Worm (Caenorhabditis elegans) whole organism, L1 larva: ENCODE data around the gene T14B4.1.

Source experiments
- F16B12.6 ChIP-seq: fragments of 150-350 bp; optimal IDR thresholded peaks from 2 replicates; lab custom pipeline; 2014; ENCODE audit warnings: missing biosample characterization, missing genetic modification characterization
- Y116A8C.19 ChIP-seq: sonication (generic microtip); optimal IDR thresholded peaks from 2 replicates; lab custom pipeline; 2016; ENCODE audit warnings: missing compliant biosample characterization, missing genetic modification characterization, borderline replicate concordance
- aha-1 ChIP-seq: fragments of 150-350 bp; optimal IDR thresholded peaks from 2 replicates; lab custom pipeline; 2014; ENCODE audit warnings: missing biosample characterization, missing genetic modification characterization
- aly-2 ChIP-seq: fragments of 150-350 bp; optimal IDR thresholded peaks from 2 replicates; lab custom pipeline; 2014; ENCODE audit warnings: missing biosample characterization, missing genetic modification characterization
- ama-1 ChIP-seq: fragments of 150-350 bp; optimal IDR thresholded peaks from 2 replicates; lab custom pipeline; 2014
- blmp-1 ChIP-seq: fragments of 150-350 bp; optimal IDR thresholded peaks from 2 replicates; lab custom pipeline; 2014; ENCODE audit warnings: missing biosample characterization, missing genetic modification characterization
- ceh-63 ChIP-seq: fragments of 200-800 bp; sonication (Bioruptor generic); optimal IDR thresholded peaks from 2 replicates; lab custom pipeline; 2018; ENCODE audit warnings: mild to moderate bottlenecking, missing genetic modification characterization, missing compliant biosample characterization
- ceh-8 ChIP-seq: fragments of 200-800 bp; sonication (Bioruptor generic); optimal IDR thresholded peaks from 2 replicates; lab custom pipeline; 2018; ENCODE audit warnings: mild to moderate bottlenecking, missing genetic modification characterization, moderate library complexity, missing compliant biosample characterization
- ceh-82 ChIP-seq, 3 experiments: fragments of 150-350 bp in 1 of 3; sonication (generic microtip) in 2 of 3; optimal IDR thresholded peaks; 2 replicates each; lab custom pipeline; 2014 to 2017; ENCODE audit warnings: missing biosample characterization in 3 of 3, missing genetic modification characterization in 3 of 3
- ceh-88 ChIP-seq: fragments of 200-800 bp; sonication (Bioruptor generic); IDR thresholded peaks from 2 replicates; pipeline ENCODE4 v1.3.6; 2022; ENCODE audit warnings: missing genetic modification characterization, missing compliant biosample characterization
- ceh-90 ChIP-seq: sonication (generic microtip); optimal IDR thresholded peaks from 2 replicates; lab custom pipeline; 2016; ENCODE audit warnings: missing genetic modification characterization, missing compliant biosample characterization
- ces-1 ChIP-seq: fragments of 150-350 bp; optimal IDR thresholded peaks from 2 replicates; lab custom pipeline; 2014; ENCODE audit warnings: missing biosample characterization, missing genetic modification reagents, missing genetic modification characterization
- dpl-1 ChIP-seq, 3 experiments: fragments of 150-350 bp in 2 of 3; sonication (generic microtip) in 1 of 3; optimal IDR thresholded peaks; 2 replicates each; lab custom pipeline; 2014 to 2017; ENCODE audit warnings: missing biosample characterization in 3 of 3, missing genetic modification characterization in 3 of 3, missing genetic modification reagents in 3 of 3
- dsc-1 ChIP-seq: sonication (generic microtip); optimal IDR thresholded peaks from 2 replicates; lab custom pipeline; 2016; ENCODE audit warnings: mild to moderate bottlenecking, missing genetic modification characterization, missing compliant biosample characterization
- egl-13 ChIP-seq: sonication (generic microtip); optimal IDR thresholded peaks from 2 replicates; lab custom pipeline; 2016; ENCODE audit warnings: missing genotype, missing genetic modification reagents, missing genetic modification characterization, missing compliant biosample characterization
- ets-5 ChIP-seq: fragments of 200-800 bp; sonication (Bioruptor generic); IDR thresholded peaks from 2 replicates; pipeline ENCODE4 v1.3.6; 2022; ENCODE audit warnings: missing genetic modification characterization, missing compliant biosample characterization
- fos-1 ChIP-seq: fragments of 150-350 bp; optimal IDR thresholded peaks from 2 replicates; lab custom pipeline; 2014; ENCODE audit warnings: missing biosample characterization, missing genetic modification characterization
- hlh-17 ChIP-seq: fragments of 200-800 bp; sonication (Bioruptor generic); optimal IDR thresholded peaks from 2 replicates; lab custom pipeline; 2018; ENCODE audit warnings: missing genetic modification characterization, mild to moderate bottlenecking, missing compliant biosample characterization, moderate library complexity, borderline replicate concordance
- hlh-4 ChIP-seq: sonication (generic microtip); optimal IDR thresholded peaks from 2 replicates; lab custom pipeline; 2016; ENCODE audit warnings: mild to moderate bottlenecking, missing genetic modification characterization, missing compliant biosample characterization
- irx-1 ChIP-seq: sonication (generic microtip); optimal IDR thresholded peaks from 2 replicates; lab custom pipeline; 2016; ENCODE audit warnings: missing genetic modification characterization, missing compliant biosample characterization
- isw-1 ChIP-seq: fragments of 200-800 bp; sonication (Bioruptor generic); IDR thresholded peaks from 2 replicates; pipeline ENCODE4 v1.3.6; 2022; ENCODE audit warnings: missing genetic modification characterization, missing compliant biosample characterization
- lin-13 ChIP-seq: fragments of 150-350 bp; optimal IDR thresholded peaks from 2 replicates; lab custom pipeline; 2014; ENCODE audit warnings: missing biosample characterization, missing genetic modification reagents, missing genetic modification characterization
- lin-15B ChIP-seq: fragments of 150-350 bp; sonication (generic microtip); optimal IDR thresholded peaks from 3 replicates; lab custom pipeline; 2014; ENCODE audit warnings: missing biosample characterization, missing genetic modification characterization
- lin-35 ChIP-seq, 2 experiments: fragments of 150-350 bp; optimal IDR thresholded peaks; 2 replicates each; lab custom pipeline; 2014; ENCODE audit warnings: missing biosample characterization in 2 of 2, missing genetic modification characterization in 2 of 2, missing genetic modification reagents in 2 of 2
- lin-39 ChIP-seq: fragments of 150-350 bp; optimal IDR thresholded peaks from 2 replicates; lab custom pipeline; 2014; ENCODE audit warnings: missing biosample characterization, missing genetic modification reagents, missing genetic modification characterization
- lir-3 ChIP-seq: sonication (generic microtip); optimal IDR thresholded peaks from 2 replicates; lab custom pipeline; 2016; ENCODE audit warnings: mild to moderate bottlenecking, missing genetic modification characterization, moderate library complexity, missing compliant biosample characterization; ENCODE audit not compliant: poor library complexity
- mef-2 ChIP-seq: fragments of 150-350 bp; optimal IDR thresholded peaks from 2 replicates; lab custom pipeline; 2014; ENCODE audit warnings: missing biosample characterization, missing genetic modification characterization
- mep-1 ChIP-seq: fragments of 150-350 bp; optimal IDR thresholded peaks from 2 replicates; lab custom pipeline; 2014; ENCODE audit warnings: missing biosample characterization, missing genetic modification characterization
- nhr-11 ChIP-seq: fragments of 150-350 bp; optimal IDR thresholded peaks from 2 replicates; lab custom pipeline; 2014; ENCODE audit warnings: missing biosample characterization, missing genetic modification characterization
- nhr-12 ChIP-seq: sonication (generic microtip); optimal IDR thresholded peaks from 2 replicates; lab custom pipeline; 2017; ENCODE audit warnings: missing biosample characterization, missing genetic modification characterization
- nhr-19 ChIP-seq: fragments of 200-800 bp; sonication (Bioruptor generic); conservative IDR thresholded peaks from 2 replicates; pipeline ENCODE4 v1.3.6; 2022; ENCODE audit warnings: missing genetic modification characterization, missing compliant biosample characterization
- nhr-237 ChIP-seq: fragments of 150-350 bp; optimal IDR thresholded peaks from 2 replicates; lab custom pipeline; 2014; ENCODE audit warnings: missing biosample characterization, missing genetic modification characterization
- nhr-28 ChIP-seq: fragments of 150-350 bp; optimal IDR thresholded peaks from 2 replicates; lab custom pipeline; 2014; ENCODE audit warnings: missing biosample characterization, missing genetic modification characterization
- nhr-47 ChIP-seq: sonication (generic microtip); optimal IDR thresholded peaks from 2 replicates; lab custom pipeline; 2016; ENCODE audit warnings: mild to moderate bottlenecking, missing genetic modification characterization, moderate library complexity, missing compliant biosample characterization
- nhr-71 ChIP-seq: sonication (generic microtip); optimal IDR thresholded peaks from 2 replicates; lab custom pipeline; 2016; ENCODE audit warnings: mild to moderate bottlenecking, missing genetic modification characterization, moderate library complexity, missing compliant biosample characterization
- nhr-77 ChIP-seq: fragments of 150-350 bp; optimal IDR thresholded peaks from 2 replicates; lab custom pipeline; 2014; ENCODE audit warnings: missing biosample characterization, missing genetic modification characterization
- nhr-84 ChIP-seq: sonication (generic microtip); optimal IDR thresholded peaks from 2 replicates; lab custom pipeline; 2017; ENCODE audit warnings: missing biosample characterization, missing genetic modification characterization
- pag-3 ChIP-seq: sonication (generic microtip); optimal IDR thresholded peaks from 2 replicates; lab custom pipeline; 2017; ENCODE audit warnings: missing genetic modification characterization, mild to moderate bottlenecking, missing compliant biosample characterization, antibody characterized with exemption, borderline replicate concordance; ENCODE audit not compliant: insufficient read depth
- pax-3 ChIP-seq: fragments of 200-800 bp; sonication (Bioruptor generic); optimal IDR thresholded peaks from 2 replicates; lab custom pipeline; 2018; ENCODE audit warnings: mild to moderate bottlenecking, missing genetic modification characterization, moderate library complexity, missing compliant biosample characterization
- rnt-1 ChIP-seq: sonication (generic microtip); optimal IDR thresholded peaks from 2 replicates; lab custom pipeline; 2016; ENCODE audit warnings: mild to moderate bottlenecking, missing genetic modification characterization, moderate library complexity, missing compliant biosample characterization
- skn-1 ChIP-seq: fragments of 150-350 bp; optimal IDR thresholded peaks from 2 replicates; lab custom pipeline; 2014; ENCODE audit warnings: missing biosample characterization, missing genetic modification characterization
- snpc-4 ChIP-seq: fragments of 150-350 bp; optimal IDR thresholded peaks from 2 replicates; lab custom pipeline; 2014; ENCODE audit warnings: missing biosample characterization, missing genetic modification characterization
- sptf-1 ChIP-seq: fragments of 150-350 bp; optimal IDR thresholded peaks from 2 replicates; lab custom pipeline; 2014; ENCODE audit warnings: missing biosample characterization, missing genetic modification characterization
- sup-37 ChIP-seq: fragments of 200-800 bp; sonication (Bioruptor generic); optimal IDR thresholded peaks from 2 replicates; lab custom pipeline; 2018; ENCODE audit warnings: mild to moderate bottlenecking, missing genetic modification characterization, missing compliant biosample characterization
- unc-130 ChIP-seq: fragments of 150-350 bp; optimal IDR thresholded peaks from 2 replicates; lab custom pipeline; 2017; ENCODE audit warnings: missing biosample characterization, missing genetic modification characterization, inconsistent platforms
- unc-30 ChIP-seq: sonication (generic microtip); optimal IDR thresholded peaks from 2 replicates; lab custom pipeline; 2017; ENCODE audit warnings: missing biosample characterization, missing genetic modification characterization
- vab-15 ChIP-seq: sonication (generic microtip); optimal IDR thresholded peaks from 2 replicates; lab custom pipeline; 2017; ENCODE audit warnings: missing genotype, mild to moderate bottlenecking, missing genetic modification characterization, missing compliant biosample characterization
- xbp-1 ChIP-seq: sonication (generic microtip); optimal IDR thresholded peaks from 2 replicates; lab custom pipeline; 2016; ENCODE audit warnings: missing genetic modification characterization, missing compliant biosample characterization
- ztf-11 ChIP-seq, 2 experiments: sonication (generic microtip); optimal IDR thresholded peaks; 2 replicates each; lab custom pipeline; 2016 to 2017; ENCODE audit warnings: missing genetic modification characterization in 2 of 2, missing biosample characterization in 1 of 2, missing compliant biosample characterization in 1 of 2
- ztf-4 ChIP-seq: fragments of 150-350 bp; optimal IDR thresholded peaks from 2 replicates; lab custom pipeline; 2014; ENCODE audit warnings: missing biosample characterization, missing genetic modification characterization

Gene T14B4.1

DNA sequence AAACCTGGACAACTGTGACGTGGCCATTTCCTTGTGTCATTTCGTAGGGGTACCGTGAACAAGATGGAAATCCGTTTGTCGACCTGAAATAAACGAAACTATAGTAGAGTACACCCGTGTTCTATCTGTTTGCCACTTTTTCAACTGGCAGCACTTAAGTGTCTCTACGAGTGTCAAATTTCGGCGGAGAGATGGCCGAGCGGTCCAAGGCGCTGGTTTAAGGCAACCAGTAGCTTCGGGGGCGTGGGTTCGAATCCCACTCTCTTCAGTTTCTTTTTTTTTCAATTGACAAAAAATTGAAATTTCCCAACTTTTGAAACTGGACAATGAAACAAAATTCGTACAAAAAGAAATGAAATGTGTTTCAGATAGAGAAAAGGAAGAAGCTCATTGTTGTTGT is 15.1 kb upstream of the T14B4.1 start (continued):
- TF ChIP-seq unc-130 (no peak), hlh-17 (GFP tag; lab: Kevin White, UChicago) (no peak), ztf-11 (tag; optimal IDR thresholded peaks at IDR 0.05; lab: Kevin White, UChicago) (no peak), isw-1 (no peak), ceh-8 (no peak), mef-2 (no peak), snpc-4 (tag; lab: Kevin White, UChicago) (no peak), vab-15 (tag; lab: Kevin White, UChicago) (no peak), nhr-84 (tag; lab: Kevin White, UChicago) (no peak), egl-13 (no peak), pax-3 (no peak), lin-15B (tag; lab: Kevin White, UChicago) (no peak), Y116A8C.19 (tag; lab: Kevin White, UChicago) (no peak), F16B12.6 (tag; lab: Kevin White, UChicago) (no peak), hlh-4 (no peak), irx-1 (tag; lab: Kevin White, UChicago) (peak; percentile 32), nhr-237 (tag; lab: Kevin White, UChicago) (no peak), lin-35 (GFP tag; optimal IDR thresholded peaks at IDR 0.05; lab: Kevin White, UChicago) (peak; percentile 13 to 53), nhr-19 (GFP tag; lab: Robert Waterston, UW) (peak; percentile 64), ama-1 (lab: Kevin White, UChicago) (no peak), ceh-82 (tag; optimal IDR thresholded peaks at IDR 0.05; lab: Kevin White, UChicago) (peak in 1 of 3 experiments; percentile 12), blmp-1 (tag; lab: Kevin White, UChicago) (no peak), lin-13 (GFP tag; lab: Kevin White, UChicago) (no peak), lin-39 (tag; lab: Kevin White, UChicago) (no peak), fos-1 (tag; lab: Kevin White, UChicago) (no peak), dpl-1 (GFP tag; optimal IDR thresholded peaks at IDR 0.05; lab: Kevin White, UChicago) (peak in 2 of 3 experiments; percentile 1 to 14), ces-1 (no peak), nhr-47 (tag; lab: Kevin White, UChicago) (peak; percentile 52), skn-1 (tag; lab: Kevin White, UChicago) (peak; percentile 7), ets-5 (GFP tag; lab: Robert Waterston, UW) (no peak), pag-3 (tag; lab: Kevin White, UChicago) (no peak), ceh-63 (no peak), xbp-1 (tag; lab: Kevin White, UChicago) (peak; percentile 26), lir-3 (tag; lab: Kevin White, UChicago) (peak; percentile 25), unc-30 (tag; lab: Kevin White, UChicago) (no peak), nhr-12 (tag; lab: Kevin White, UChicago) (no peak), ztf-4 (no peak), aha-1 (tag; lab: Kevin White, UChicago) (no peak), sup-37 (GFP tag; lab: Kevin White, UChicago) (no peak), aly-2 (tag; lab: Kevin White, UChicago) (no peak), rnt-1 (tag; lab: Kevin White, UChicago) (peak; percentile 48), nhr-11 (tag; lab: Kevin White, UChicago) (no peak), dsc-1 (tag; lab: Kevin White, UChicago) (peak; percentile 55), ceh-90 (no peak), nhr-77 (peak; percentile 45), mep-1 (tag; lab: Kevin White, UChicago) (peak; percentile 1), sptf-1 (tag; lab: Kevin White, UChicago) (no peak), ceh-88 (GFP tag; lab: Robert Waterston, UW) (no peak), nhr-28 (tag; lab: Kevin White, UChicago) (no peak), nhr-71 (tag; lab: Kevin White, UChicago) (peak; percentile 56)
